Fruit fly (Drosophila melanogaster) whole organism, prepupa: ENCODE data around the gene PGRP-SD.

Experiments used
- Blimp-1 ChIP-seq: fragments of 200-800 bp; sonication (Bioruptor generic); optimal IDR thresholded peaks from 3 replicates; lab custom pipeline; 2017; ENCODE audit warnings: missing biosample characterization, missing genetic modification characterization, mild to moderate bottlenecking, moderate library complexity, missing genetic modification reagents
- CG3919 ChIP-seq: fragments of 200-800 bp; sonication (Bioruptor generic); optimal IDR thresholded peaks from 3 replicates; lab custom pipeline; 2016; ENCODE audit warnings: missing biosample characterization, missing genetic modification characterization
- CG6792 ChIP-seq: fragments of 200-800 bp; sonication (Bioruptor generic); optimal IDR thresholded peaks from 3 replicates; lab custom pipeline; 2016; ENCODE audit warnings: missing biosample characterization, missing genetic modification characterization
- Hr38 ChIP-seq: sonication (Bioruptor generic); optimal IDR thresholded peaks from 2 replicates; lab custom pipeline; 2016; ENCODE audit warnings: missing biosample characterization, missing genetic modification characterization
- Hr39 ChIP-seq: fragments of 200-800 bp; sonication (Bioruptor generic); optimal IDR thresholded peaks from 2 replicates; lab custom pipeline; 2016; ENCODE audit warnings: missing biosample characterization, missing genetic modification characterization
- Lpt ChIP-seq: fragments of 200-800 bp; sonication (Bioruptor generic); optimal IDR thresholded peaks from 3 replicates; lab custom pipeline; 2016; ENCODE audit warnings: missing biosample characterization, missing genetic modification characterization
- Sox15 ChIP-seq: fragments of 200-800 bp; sonication (Bioruptor generic); optimal IDR thresholded peaks from 3 replicates; lab custom pipeline; 2016; ENCODE audit warnings: missing biosample characterization, missing genetic modification characterization
- vri ChIP-seq: fragments of 200-800 bp; sonication (Bioruptor generic); optimal IDR thresholded peaks from 3 replicates; lab custom pipeline; 2016; ENCODE audit warnings: missing biosample characterization, mild to moderate bottlenecking, missing genetic modification characterization

- no peak for TF ChIP-seq Blimp-1 (GFP tag; lab: Kevin White, UChicago)
- no peak for TF ChIP-seq CG6792 (GFP tag; lab: Kevin White, UChicago)
- TF ChIP-seq Lpt (GFP tag; lab: Kevin White, UChicago) = peak; percentile 42
- no peak for TF ChIP-seq Hr38 (GFP tag; lab: Kevin White, UChicago)
- no peak for TF ChIP-seq Hr39 (GFP tag; lab: Kevin White, UChicago)
- TF ChIP-seq Sox15 (GFP tag; lab: Kevin White, UChicago) = no peak
- TF ChIP-seq CG3919 (GFP tag; lab: Kevin White, UChicago) = peak; percentile 49
- no peak for TF ChIP-seq vri (GFP tag; lab: Kevin White, UChicago)
Measured at dm6 chr3L:7632540-7633263, 18.3 kb upstream of the PGRP-SD start.
